Worm (Caenorhabditis elegans): ENCODE data around the gene math-13.
A peak's percentile ranks its signal among the peaks of the same experiment; 100 is the strongest.

Gene math-13

DNA sequence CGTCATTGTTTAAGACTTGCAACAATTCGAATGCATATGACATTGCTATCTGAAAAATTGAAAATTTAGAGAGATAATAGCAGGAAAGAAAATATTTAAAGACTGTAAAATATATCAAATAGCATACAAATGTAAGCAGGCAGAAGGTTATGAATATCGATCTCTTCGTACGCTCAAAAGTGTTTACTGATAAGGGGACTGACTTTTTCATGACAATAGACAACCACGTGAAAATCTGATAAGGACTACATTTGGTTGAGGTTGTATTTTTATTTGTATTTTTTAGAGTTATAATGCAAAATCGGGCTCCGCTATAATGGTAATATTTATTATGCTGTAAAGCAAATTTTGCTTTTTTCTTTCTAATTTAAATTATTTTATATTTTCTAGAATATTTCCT is 32.9 kb upstream of the math-13 start, which contains the start of the genes C52E2.5 and C52E2.4 (continued):
- no peak for TF ChIP-seq zag-1 (tag; optimal IDR thresholded peaks at IDR 0.05)
- no peak for TF ChIP-seq ceh-20 (GFP tag; IDR thresholded peaks at IDR 0.05)
- TF ChIP-seq daf-19 (GFP tag; conservative IDR thresholded peaks at IDR 0.05), result no peak
- peak; percentile 87 for TF ChIP-seq pqm-1 (tag; optimal IDR thresholded peaks at IDR 0.05)
- TF ChIP-seq saeg-2 (GFP tag; IDR thresholded peaks at IDR 0.05), result no peak
- TF ChIP-seq duxl-1 (tag; optimal IDR thresholded peaks at IDR 0.05; ENCODE audit: poor library complexity), result peak; percentile 49
- no peak for TF ChIP-seq pha-4 (GFP tag; IDR thresholded peaks at IDR 0.05)
- TF ChIP-seq pha-4 (tag; optimal IDR thresholded peaks at IDR 0.05), result no peak
- TF ChIP-seq madf-5 (GFP tag; IDR thresholded peaks at IDR 0.05), result no peak
- TF ChIP-seq php-3 (GFP tag; IDR thresholded peaks at IDR 0.05), result 0 out of 2 replicates have a peak, but pooled peaks have one; percentile 29
- no peak for TF ChIP-seq lin-1 (GFP tag; IDR thresholded peaks at IDR 0.05)
- no peak for TF ChIP-seq daf-8 (GFP tag; IDR thresholded peaks at IDR 0.05)
- no peak for TF ChIP-seq F44E2.7 (GFP tag; IDR thresholded peaks at IDR 0.05)
- no peak for TF ChIP-seq F49E8.2 (tag; optimal IDR thresholded peaks at IDR 0.05; ENCODE audit: borderline replicate concordance)

DNA sequence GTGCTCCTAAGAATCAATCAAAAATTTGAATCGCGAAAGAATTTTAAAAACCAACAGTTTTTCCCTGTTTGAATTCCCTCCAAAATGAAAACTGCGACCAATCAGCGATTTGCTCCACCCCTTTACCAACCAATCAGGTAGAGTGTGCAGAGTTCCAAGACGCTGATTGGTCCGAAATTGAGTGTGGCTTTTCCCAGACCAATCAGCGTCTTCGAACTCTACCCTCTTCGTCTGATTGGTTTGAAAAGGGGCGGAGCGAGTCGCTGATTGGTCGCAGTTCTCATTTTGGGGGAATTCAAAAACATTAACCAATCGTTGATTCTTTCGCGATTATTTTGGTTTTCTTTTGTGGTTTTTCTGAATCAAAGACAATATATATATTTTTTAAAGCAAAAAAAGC is 31.2 kb upstream of the math-13 start:
- no peak for TF ChIP-seq zip-11 (GFP tag; IDR thresholded peaks at IDR 0.05)
- TF ChIP-seq daf-16 (GFP tag; optimal IDR thresholded peaks at IDR 0.05), result no peak
- no peak for TF ChIP-seq daf-16 (tag; optimal IDR thresholded peaks at IDR 0.05)
- no peak for TF ChIP-seq nhr-42 (GFP tag; IDR thresholded peaks at IDR 0.05)
- TF ChIP-seq lin-15B (tag; optimal IDR thresholded peaks at IDR 0.05), result no peak
- no peak for TF ChIP-seq nhr-77 (tag; optimal IDR thresholded peaks at IDR 0.05)
- TF ChIP-seq set-16 (GFP tag; IDR thresholded peaks at IDR 0.05), result no peak
- no peak for TF ChIP-seq cey-2 (tag; optimal IDR thresholded peaks at IDR 0.05; ENCODE audit: borderline replicate concordance, insufficient read depth)
- no peak for TF ChIP-seq pha-4 (GFP tag; IDR thresholded peaks at IDR 0.05)
- TF ChIP-seq pha-4 (tag; optimal IDR thresholded peaks at IDR 0.05), result no peak
- TF ChIP-seq ceh-28 (tag; optimal IDR thresholded peaks at IDR 0.05), result no peak

DNA sequence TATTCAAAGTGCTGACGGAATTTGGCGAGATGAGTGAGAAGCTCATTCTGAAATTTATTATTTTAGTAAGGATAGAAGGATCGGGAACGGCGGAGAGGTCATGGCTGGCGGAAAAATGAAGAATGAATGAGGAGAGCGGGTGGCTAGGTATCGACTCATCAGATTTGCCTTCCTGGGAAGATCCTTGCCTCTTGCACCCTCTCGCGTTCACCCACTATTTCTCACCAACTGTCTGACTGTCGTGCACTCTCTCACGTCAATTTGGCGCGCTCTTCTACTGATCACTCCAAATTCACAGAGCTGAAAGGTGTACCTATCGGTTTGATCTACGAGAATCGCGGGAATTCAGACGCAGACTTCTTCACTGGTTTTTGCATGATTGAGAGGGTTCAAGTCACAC is 27.6 kb upstream of the math-13 start, which contains the start of gene fbxb-97:
Gene fbxb-97, minus strand, starts transcription at position 53 of the 400 bp plus-strand sequence.
- peak in 1 of 2 experiments; percentile 10 for TF ChIP-seq unc-62 (GFP tag; optimal IDR thresholded peaks at IDR 0.05 in 1 of 2)
- TF ChIP-seq unc-62 (tag; optimal IDR thresholded peaks at IDR 0.05), result no peak
- TF ChIP-seq ztf-7 (tag; optimal IDR thresholded peaks at IDR 0.05), result no peak
- TF ChIP-seq duxl-1 (tag; optimal IDR thresholded peaks at IDR 0.05; ENCODE audit: poor library complexity), result peak; percentile 91
- TF ChIP-seq egl-43 (GFP tag; IDR thresholded peaks at IDR 0.05), result 0 out of 2 replicates have a peak, but pooled peaks have one; percentile 51

DNA sequence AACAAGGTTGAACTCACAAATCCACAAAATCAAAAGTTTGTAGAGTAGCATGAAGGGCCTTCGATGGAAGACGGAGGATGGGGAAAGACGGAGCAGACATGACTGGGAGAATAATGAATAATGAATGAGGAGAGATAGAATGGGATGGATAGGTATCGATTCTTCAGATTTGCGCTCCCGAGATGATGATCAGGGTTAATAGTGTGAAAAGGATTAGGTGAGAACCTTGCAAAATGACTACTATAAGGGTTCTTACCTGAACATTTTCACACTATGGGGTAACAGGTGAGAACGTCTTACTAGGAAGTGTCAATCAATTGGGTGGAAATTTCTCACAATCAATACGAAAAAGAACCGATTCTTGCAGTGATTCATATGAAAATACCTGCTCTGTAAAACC is 25.5 kb upstream of the math-13 start, which contains the start of gene fbxb-96:
Gene fbxb-96, minus strand, starts transcription at position 101 of the 400 bp plus-strand sequence.
- TF ChIP-seq ztf-11 (tag; optimal IDR thresholded peaks at IDR 0.05), result no peak
- TF ChIP-seq hlh-11 (tag; optimal IDR thresholded peaks at IDR 0.05), result no peak
- TF ChIP-seq cey-2 (tag; optimal IDR thresholded peaks at IDR 0.05; ENCODE audit: borderline replicate concordance, insufficient read depth), result no peak
- no peak for TF ChIP-seq zip-2 (tag; optimal IDR thresholded peaks at IDR 0.05)
- no peak for TF ChIP-seq set-16 (GFP tag; IDR thresholded peaks at IDR 0.05)
- no peak for TF ChIP-seq nhr-6 (tag; optimal IDR thresholded peaks at IDR 0.05)
- TF ChIP-seq nhr-102 (tag; optimal IDR thresholded peaks at IDR 0.05), result no peak
- TF ChIP-seq snpc-4 (tag; optimal IDR thresholded peaks at IDR 0.05), result no peak
- TF ChIP-seq dpl-1 (GFP tag; optimal IDR thresholded peaks at IDR 0.05), result no peak
- TF ChIP-seq spr-1 (tag; optimal IDR thresholded peaks at IDR 0.05), result no peak
- TF ChIP-seq daf-16 (GFP tag; optimal IDR thresholded peaks at IDR 0.05), result no peak
- no peak for TF ChIP-seq daf-16 (tag; optimal IDR thresholded peaks at IDR 0.05)
- no peak for TF ChIP-seq ZK546.5 (tag; optimal IDR thresholded peaks at IDR 0.05)
- TF ChIP-seq ctbp-1 (GFP tag; IDR thresholded peaks at IDR 0.05), result no peak
- TF ChIP-seq daf-19 (GFP tag; conservative IDR thresholded peaks at IDR 0.05), result no peak
- TF ChIP-seq hlh-30 (tag; optimal IDR thresholded peaks at IDR 0.05; ENCODE audit: insufficient read depth), result no peak
- no peak for TF ChIP-seq fos-1 (tag; optimal IDR thresholded peaks at IDR 0.05)
- no peak for TF ChIP-seq T20F7.1 (GFP tag; optimal IDR thresholded peaks at IDR 0.05)
- TF ChIP-seq lin-38 (GFP tag; IDR thresholded peaks at IDR 0.05), result no peak
- TF ChIP-seq lin-15B (tag; optimal IDR thresholded peaks at IDR 0.05), result no peak
- no peak for TF ChIP-seq F44E2.7 (GFP tag; IDR thresholded peaks at IDR 0.05)

Measured in whole organism, L4 larva.